Worm (Caenorhabditis elegans): ENCODE data around the gene H40L08.1.

DNA sequence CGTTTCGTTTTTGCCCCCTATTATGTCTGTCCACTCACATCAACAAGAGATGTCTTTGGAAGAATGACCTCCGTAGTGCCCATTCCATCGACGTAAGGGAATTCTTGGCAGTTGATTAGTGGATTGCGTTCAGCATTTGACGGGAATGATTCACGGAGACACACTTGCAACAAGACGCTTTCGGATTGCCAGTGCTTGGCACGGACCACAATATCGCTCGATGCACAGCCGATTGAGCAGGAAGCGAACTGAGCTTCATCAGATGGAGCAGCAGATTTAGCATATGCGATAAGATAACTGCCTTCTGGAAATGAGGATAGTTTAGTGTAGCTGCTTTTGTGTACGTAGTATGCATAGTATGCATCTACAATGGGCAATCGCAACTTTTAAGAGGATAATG is 19.6 kb upstream of the H40L08.1 start:
- TF ChIP-seq scrt-1 (GFP tag; IDR thresholded peaks at IDR 0.05) (no peak), ama-1 (optimal IDR thresholded peaks at IDR 0.05) (no peak), F13C5.2 (tag; optimal IDR thresholded peaks at IDR 0.05) (no peak), ets-7 (tag; optimal IDR thresholded peaks at IDR 0.05) (no peak), hmg-4 (GFP tag; optimal IDR thresholded peaks at IDR 0.05) (no peak), hnd-1 (tag; optimal IDR thresholded peaks at IDR 0.05) (no peak), sea-1 (GFP tag; conservative IDR thresholded peaks at IDR 0.05) (no peak), tbx-37 (GFP tag; conservative IDR thresholded peaks at IDR 0.05) (no peak), aly-1 (tag; optimal IDR thresholded peaks at IDR 0.05) (no peak), B0310.2 (tag; optimal IDR thresholded peaks at IDR 0.05) (no peak)

Measured in whole organism, early embryonic.